Worm (Caenorhabditis elegans) whole organism, L2 larva: ENCODE results near the gene R11E3.19.
A peak's percentile ranks its signal among the peaks of the same experiment; 100 is the strongest.

ENCODE experiments used
- C34F6.9 ChIP-seq: fragments of 150-350 bp; optimal IDR thresholded peaks from 2 replicates; lab custom pipeline; 2014; ENCODE audit warnings: missing biosample characterization, missing genetic modification characterization
- F13H6.1 ChIP-seq: sonication (generic microtip); optimal IDR thresholded peaks from 2 replicates; lab custom pipeline; 2016; ENCODE audit warnings: missing genetic modification characterization, missing compliant biosample characterization
- R02D3.7 ChIP-seq: fragments of 150-350 bp; optimal IDR thresholded peaks from 2 replicates; lab custom pipeline; 2014; ENCODE audit warnings: missing biosample characterization, missing genetic modification characterization
- ZK546.5 ChIP-seq: sonication (generic microtip); optimal IDR thresholded peaks from 2 replicates; lab custom pipeline; 2017; ENCODE audit warnings: missing biosample characterization, missing genetic modification characterization
- alr-1 ChIP-seq: fragments of 150-350 bp; optimal IDR thresholded peaks from 2 replicates; lab custom pipeline; 2014; ENCODE audit warnings: missing biosample characterization, missing genetic modification characterization
- aly-2 ChIP-seq: fragments of 150-350 bp; optimal IDR thresholded peaks from 2 replicates; lab custom pipeline; 2014; ENCODE audit warnings: missing biosample characterization, missing genetic modification characterization
- ama-1 ChIP-seq: fragments of 150-350 bp; optimal IDR thresholded peaks from 2 replicates; lab custom pipeline; 2018; ENCODE audit warnings: inconsistent platforms
- blmp-1 ChIP-seq: sonication (generic microtip); optimal IDR thresholded peaks from 2 replicates; lab custom pipeline; 2017; ENCODE audit warnings: missing genetic modification characterization, mild to moderate bottlenecking, missing compliant biosample characterization, antibody characterized with exemption, moderate library complexity; ENCODE audit not compliant: insufficient read depth
- ceh-16 ChIP-seq: fragments of 150-350 bp; optimal IDR thresholded peaks from 2 replicates; lab custom pipeline; 2014; ENCODE audit warnings: missing biosample characterization, missing genetic modification characterization
- ceh-82 ChIP-seq: fragments of 150-350 bp; optimal IDR thresholded peaks from 2 replicates; lab custom pipeline; 2014; ENCODE audit warnings: missing biosample characterization, missing genetic modification characterization
- crh-2 ChIP-seq: sonication (generic microtip); optimal IDR thresholded peaks from 2 replicates; lab custom pipeline; 2017; ENCODE audit warnings: missing biosample characterization, missing genetic modification characterization
- dmd-4 ChIP-seq: sonication (generic microtip); optimal IDR thresholded peaks from 2 replicates; lab custom pipeline; 2017; ENCODE audit warnings: missing biosample characterization, missing genetic modification characterization
- egl-27 ChIP-seq: sonication (generic microtip); optimal IDR thresholded peaks from 3 replicates; lab custom pipeline; 2017; ENCODE audit warnings: missing biosample characterization, missing genetic modification reagents, missing genetic modification characterization
- elt-1 ChIP-seq: fragments of 150-350 bp; optimal IDR thresholded peaks from 2 replicates; lab custom pipeline; 2014; ENCODE audit warnings: missing biosample characterization, missing genetic modification characterization
- elt-3 ChIP-seq: sonication (generic microtip); optimal IDR thresholded peaks from 2 replicates; lab custom pipeline; 2017; ENCODE audit warnings: missing biosample characterization, missing genetic modification characterization
- fos-1 ChIP-seq: fragments of 150-350 bp; optimal IDR thresholded peaks from 2 replicates; lab custom pipeline; 2014; ENCODE audit warnings: missing biosample characterization, missing genetic modification characterization
- gmeb-1 ChIP-seq: fragments of 150-350 bp; optimal IDR thresholded peaks from 2 replicates; lab custom pipeline; 2014; ENCODE audit warnings: missing biosample characterization, missing genetic modification characterization
- lin-11 ChIP-seq: fragments of 150-350 bp; sonication (generic microtip); optimal IDR thresholded peaks from 2 replicates; lab custom pipeline; 2014; ENCODE audit warnings: missing biosample characterization, missing genetic modification characterization, inconsistent platforms, mixed read lengths
- lin-13 ChIP-seq: fragments of 150-350 bp; optimal IDR thresholded peaks from 2 replicates; lab custom pipeline; 2014; ENCODE audit warnings: missing biosample characterization, missing genetic modification reagents, missing genetic modification characterization
- lin-39 ChIP-seq: fragments of 150-350 bp; optimal IDR thresholded peaks from 2 replicates; lab custom pipeline; 2014; ENCODE audit warnings: missing biosample characterization, missing genetic modification reagents, missing genetic modification characterization
- lsy-2 ChIP-seq, 2 experiments: fragments of 150-350 bp in 1 of 2; sonication (generic microtip) in 1 of 2; optimal IDR thresholded peaks; 2 replicates each; lab custom pipeline; 2014 to 2017; ENCODE audit warnings: missing biosample characterization in 2 of 2, missing genetic modification characterization in 2 of 2
- mab-5 ChIP-seq: fragments of 150-350 bp; optimal IDR thresholded peaks from 2 replicates; lab custom pipeline; 2014; ENCODE audit warnings: missing biosample characterization, missing genetic modification characterization
- mbf-1 ChIP-seq: sonication (generic microtip); optimal IDR thresholded peaks from 2 replicates; lab custom pipeline; 2017; ENCODE audit warnings: missing biosample characterization, missing genetic modification characterization
- mdl-1 ChIP-seq, 2 experiments: fragments of 150-350 bp in 1 of 2; sonication (generic microtip) in 1 of 2; optimal IDR thresholded peaks; 2 replicates each; lab custom pipeline; 2017; ENCODE audit warnings: missing biosample characterization in 2 of 2, missing genetic modification characterization in 2 of 2
- nhr-10 ChIP-seq: sonication (generic microtip); optimal IDR thresholded peaks from 2 replicates; lab custom pipeline; 2017; ENCODE audit warnings: missing biosample characterization, missing genetic modification characterization
- nhr-11 ChIP-seq: fragments of 150-350 bp; optimal IDR thresholded peaks from 2 replicates; lab custom pipeline; 2014; ENCODE audit warnings: missing biosample characterization, missing genetic modification characterization
- nhr-129 ChIP-seq: fragments of 150-350 bp; optimal IDR thresholded peaks from 2 replicates; lab custom pipeline; 2014; ENCODE audit warnings: missing biosample characterization, missing genetic modification characterization
- nhr-21 ChIP-seq: fragments of 150-350 bp; optimal IDR thresholded peaks from 2 replicates; lab custom pipeline; 2014; ENCODE audit warnings: missing biosample characterization, missing genetic modification characterization
- nhr-23 ChIP-seq: fragments of 150-350 bp; optimal IDR thresholded peaks from 2 replicates; lab custom pipeline; 2014; ENCODE audit warnings: missing biosample characterization, missing genetic modification reagents, missing genetic modification characterization
- nhr-237 ChIP-seq: fragments of 150-350 bp; optimal IDR thresholded peaks from 2 replicates; lab custom pipeline; 2014; ENCODE audit warnings: missing biosample characterization, missing genetic modification characterization
- nhr-25 ChIP-seq: fragments of 150-350 bp; sonication (generic microtip); optimal IDR thresholded peaks from 3 replicates; lab custom pipeline; 2014; ENCODE audit warnings: missing biosample characterization, missing genetic modification characterization
- nhr-6 ChIP-seq: fragments of 150-350 bp; optimal IDR thresholded peaks from 2 replicates; lab custom pipeline; 2014; ENCODE audit warnings: missing biosample characterization, missing genetic modification characterization
- peb-1 ChIP-seq: fragments of 150-350 bp; optimal IDR thresholded peaks from 2 replicates; lab custom pipeline; 2014; ENCODE audit warnings: missing biosample characterization, missing genetic modification characterization
- sem-4 ChIP-seq: fragments of 150-350 bp; optimal IDR thresholded peaks from 2 replicates; lab custom pipeline; 2014; ENCODE audit warnings: missing biosample characterization, missing genetic modification reagents, missing genetic modification characterization
- skn-1 ChIP-seq: sonication (generic microtip); optimal IDR thresholded peaks from 2 replicates; lab custom pipeline; 2017; ENCODE audit warnings: missing biosample characterization, missing genetic modification characterization
- sma-3 ChIP-seq: sonication (generic microtip); optimal IDR thresholded peaks from 2 replicates; lab custom pipeline; 2016; ENCODE audit warnings: missing genetic modification reagents, missing genetic modification characterization, missing compliant biosample characterization
- sma-9 ChIP-seq, 2 experiments: fragments of 150-350 bp in 1 of 2; sonication (generic microtip) in 1 of 2; optimal IDR thresholded peaks; 2 replicates each; lab custom pipeline; 2014 to 2016; ENCODE audit warnings: missing genetic modification characterization in 2 of 2, mild to moderate bottlenecking in 1 of 2, missing biosample characterization in 1 of 2, missing compliant biosample characterization in 1 of 2, missing genetic modification reagents in 1 of 2, moderate library complexity in 1 of 2
- snpc-4 ChIP-seq: fragments of 150-350 bp; optimal IDR thresholded peaks from 2 replicates; lab custom pipeline; 2014; ENCODE audit warnings: missing biosample characterization, missing genetic modification characterization
- unc-55 ChIP-seq: fragments of 150-350 bp; sonication (generic microtip); optimal IDR thresholded peaks from 3 replicates; lab custom pipeline; 2014; ENCODE audit warnings: missing biosample characterization, missing genetic modification reagents, missing genetic modification characterization
- unc-62 ChIP-seq: fragments of 150-350 bp; optimal IDR thresholded peaks from 2 replicates; lab custom pipeline; 2014; ENCODE audit warnings: missing biosample characterization, missing genetic modification reagents, missing genetic modification characterization
- zag-1 ChIP-seq: fragments of 150-350 bp; optimal IDR thresholded peaks from 2 replicates; lab custom pipeline; 2014; ENCODE audit warnings: missing biosample characterization, missing genetic modification characterization
- ztf-1 ChIP-seq: fragments of 200-800 bp; sonication (Bioruptor generic); conservative IDR thresholded peaks from 2 replicates; pipeline ENCODE4 v1.3.6; 2022; ENCODE audit warnings: missing genetic modification characterization, missing compliant biosample characterization

Gene R11E3.19

ce11 chrIV:4788332-4788731, 12.4 kb upstream of the R11E3.19 start, which contains the start of gene nhr-104:
nhr-104 (minus strand) TSS chrIV:4788692.
- TF ChIP-seq sem-4 (tag; lab: Kevin White, UChicago) (no peak), ceh-82 (tag; lab: Kevin White, UChicago) (no peak), skn-1 (tag; lab: Kevin White, UChicago) (peak; percentile 78), mab-5 (tag; lab: Kevin White, UChicago) (no peak), unc-62 (GFP tag; lab: Kevin White, UChicago) (no peak), nhr-10 (no peak), egl-27 (tag; lab: Kevin White, UChicago) (no peak), ceh-16 (tag; lab: Kevin White, UChicago) (no peak), nhr-129 (tag; lab: Kevin White, UChicago) (peak; percentile 86), lin-13 (GFP tag; lab: Kevin White, UChicago) (no peak), R02D3.7 (tag; lab: Kevin White, UChicago) (no peak), mdl-1 (tag; optimal IDR thresholded peaks at IDR 0.05; lab: Kevin White, UChicago) (peak in 1 of 2 experiments; percentile 36), dmd-4 (tag; lab: Kevin White, UChicago) (no peak), elt-1 (tag; lab: Kevin White, UChicago) (no peak), zag-1 (tag; lab: Kevin White, UChicago) (no peak), lsy-2 (tag; optimal IDR thresholded peaks at IDR 0.05; lab: Kevin White, UChicago) (peak in 1 of 2 experiments; percentile 56), sma-9 (GFP tag; optimal IDR thresholded peaks at IDR 0.05; lab: Kevin White, UChicago) (peak; percentile 74), sma-9 (tag; optimal IDR thresholded peaks at IDR 0.05; lab: Kevin White, UChicago) (no peak), crh-2 (peak; percentile 68), aly-2 (tag; lab: Kevin White, UChicago) (no peak), ztf-1 (GFP tag; lab: Robert Waterston, UW) (no peak), mbf-1 (tag; lab: Kevin White, UChicago) (no peak), nhr-21 (peak; percentile 38), ZK546.5 (no peak), F13H6.1 (peak; percentile 27), peb-1 (tag; lab: Kevin White, UChicago) (no peak), alr-1 (tag; lab: Kevin White, UChicago) (no peak), nhr-11 (tag; lab: Kevin White, UChicago) (no peak), sma-3 (GFP tag; lab: Kevin White, UChicago) (peak; percentile 59), nhr-25 (tag; lab: Kevin White, UChicago) (peak; percentile 60), C34F6.9 (tag; lab: Kevin White, UChicago) (peak; percentile 47), snpc-4 (tag; lab: Kevin White, UChicago) (no peak), lin-11 (tag; lab: Kevin White, UChicago) (no peak), ama-1 (lab: Kevin White, UChicago) (no peak), gmeb-1 (tag; lab: Kevin White, UChicago) (peak; percentile 54), blmp-1 (tag; lab: Kevin White, UChicago) (peak; percentile 5), lin-39 (tag; lab: Kevin White, UChicago) (no peak), fos-1 (tag; lab: Kevin White, UChicago) (peak; percentile 65), nhr-237 (tag; lab: Kevin White, UChicago) (no peak)

ce11 chrIV:4781123-4781522, 5.2 kb upstream of the R11E3.19 start:
- peak; percentile 7 for TF ChIP-seq nhr-129 (tag; lab: Kevin White, UChicago)
- TF ChIP-seq nhr-23 (tag; lab: Kevin White, UChicago): no peak
- TF ChIP-seq gmeb-1 (tag; lab: Kevin White, UChicago): no peak
- TF ChIP-seq aly-2 (tag; lab: Kevin White, UChicago): no peak
- TF ChIP-seq blmp-1 (tag; lab: Kevin White, UChicago): no peak
- no peak for TF ChIP-seq nhr-6 (tag; lab: Kevin White, UChicago)
- TF ChIP-seq elt-3 (tag; lab: Kevin White, UChicago): no peak
- TF ChIP-seq zag-1 (tag; lab: Kevin White, UChicago): no peak
- no peak for TF ChIP-seq unc-62 (GFP tag; lab: Kevin White, UChicago)
- TF ChIP-seq snpc-4 (tag; lab: Kevin White, UChicago): no peak
- TF ChIP-seq nhr-11 (tag; lab: Kevin White, UChicago): no peak
- TF ChIP-seq ceh-16 (tag; lab: Kevin White, UChicago): no peak
- TF ChIP-seq unc-55: peak; percentile 1
- no peak for TF ChIP-seq ceh-82 (tag; lab: Kevin White, UChicago)
- TF ChIP-seq sma-3 (GFP tag; lab: Kevin White, UChicago): no peak
- no peak for TF ChIP-seq sem-4 (tag; lab: Kevin White, UChicago)
- no peak for TF ChIP-seq mdl-1 (tag; optimal IDR thresholded peaks at IDR 0.05; lab: Kevin White, UChicago)
- no peak for TF ChIP-seq peb-1 (tag; lab: Kevin White, UChicago)
- peak; percentile 50 for TF ChIP-seq F13H6.1
- no peak for TF ChIP-seq dmd-4 (tag; lab: Kevin White, UChicago)
- TF ChIP-seq nhr-10: no peak
